Worm (Caenorhabditis elegans) whole organism, L3 larva: ENCODE measurements around the gene atln-2.

Source experiments
- ama-1 ChIP-seq: fragments of 150-350 bp; optimal IDR thresholded peaks from 2 replicates; lab custom pipeline; 2018
- ceh-82 ChIP-seq: fragments of 150-350 bp; optimal IDR thresholded peaks from 2 replicates; lab custom pipeline; 2014; ENCODE audit warnings: missing biosample characterization, missing genetic modification characterization
- ceh-9 ChIP-seq: sonication (generic microtip); optimal IDR thresholded peaks from 2 replicates; lab custom pipeline; 2018; ENCODE audit warnings: missing biosample characterization, missing genetic modification characterization
- elt-2 ChIP-seq: sonication (generic microtip); optimal IDR thresholded peaks from 2 replicates; lab custom pipeline; 2016; ENCODE audit warnings: missing genetic modification reagents, mild to moderate bottlenecking, missing genetic modification characterization, missing compliant biosample characterization
- jun-1 ChIP-seq: fragments of 150-350 bp; optimal IDR thresholded peaks from 2 replicates; lab custom pipeline; 2014; ENCODE audit warnings: missing biosample characterization, missing genetic modification reagents, missing genetic modification characterization
- lin-15B ChIP-seq: fragments of 150-350 bp; optimal IDR thresholded peaks from 2 replicates; lab custom pipeline; 2014; ENCODE audit warnings: missing biosample characterization, missing genetic modification characterization
- lin-39 ChIP-seq: fragments of 150-350 bp; optimal IDR thresholded peaks from 2 replicates; lab custom pipeline; 2018; ENCODE audit warnings: missing biosample characterization, missing genetic modification reagents, missing genetic modification characterization
- nhr-12 ChIP-seq: fragments of 150-350 bp; optimal IDR thresholded peaks from 2 replicates; lab custom pipeline; 2014; ENCODE audit warnings: missing biosample characterization, missing genetic modification characterization
- nhr-25 ChIP-seq: sonication (generic microtip); optimal IDR thresholded peaks from 2 replicates; lab custom pipeline; 2017; ENCODE audit warnings: missing biosample characterization, missing genetic modification characterization
- pha-4 ChIP-seq: fragments of 150-350 bp; optimal IDR thresholded peaks from 2 replicates; lab custom pipeline; 2014; ENCODE audit warnings: missing biosample characterization, missing genetic modification reagents, missing genetic modification characterization
- skn-1 ChIP-seq: fragments of 150-350 bp; optimal IDR thresholded peaks from 2 replicates; lab custom pipeline; 2014; ENCODE audit warnings: missing biosample characterization, missing genetic modification characterization
- unc-62 ChIP-seq: fragments of 150-350 bp; sonication (generic microtip); optimal IDR thresholded peaks from 4 replicates; lab custom pipeline; 2014; ENCODE audit warnings: missing biosample characterization, missing genetic modification reagents, missing genetic modification characterization
- zag-1 ChIP-seq: fragments of 150-350 bp; optimal IDR thresholded peaks from 2 replicates; lab custom pipeline; 2014; ENCODE audit warnings: missing biosample characterization, missing genetic modification characterization

DNA sequence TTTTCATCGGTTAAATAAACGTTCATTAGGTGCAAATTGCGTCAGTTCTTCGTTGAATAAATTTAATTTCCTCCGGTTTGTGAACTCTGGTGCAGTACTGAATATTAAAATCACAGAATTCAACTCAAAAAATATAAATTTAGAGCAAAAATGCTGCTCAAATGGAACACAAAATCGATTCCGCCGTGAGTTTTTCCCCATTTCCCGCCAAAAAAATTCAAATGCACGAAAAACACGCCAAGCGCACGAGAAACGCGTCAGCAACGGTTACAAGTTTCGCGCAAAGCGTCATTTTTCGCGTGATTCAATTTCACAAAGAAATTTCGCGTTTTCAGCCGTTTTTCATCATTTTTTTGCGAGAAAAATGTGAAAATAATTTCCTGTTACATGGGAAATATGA, 58.1 kb downstream of the atln-2 start, which contains the start of gene hrpu-1:
- TF ChIP-seq lin-15B (peak; percentile 89), pha-4 (tag; lab: Kevin White, UChicago) (peak; percentile 87), nhr-25 (tag; lab: Kevin White, UChicago) (peak; percentile 69), zag-1 (no peak), unc-62 (GFP tag; lab: Kevin White, UChicago) (no peak), jun-1 (tag; lab: Kevin White, UChicago) (peak; percentile 79), skn-1 (tag; lab: Kevin White, UChicago) (no peak), elt-2 (tag; lab: Kevin White, UChicago) (peak; percentile 42), lin-39 (tag; lab: Kevin White, UChicago) (peak; percentile 59), ceh-9 (tag; lab: Kevin White, UChicago) (no peak), nhr-12 (no peak), ceh-82 (tag; lab: Kevin White, UChicago) (no peak), ama-1 (peak; percentile 80)
